Fruit fly (Drosophila melanogaster) S2 (cell line): ENCODE data around the gene CG46456.

Experiments used
- CG8478 ChIP-seq: fragments of >200 bp; optimal IDR thresholded peaks from 2 replicates; lab custom pipeline; 2018
- CTCF ChIP-seq, 2 experiments: fragments of >200 bp; optimal IDR thresholded peaks; 2 replicates each; lab custom pipeline; 2018

- TF ChIP-seq CG8478 (lab: Kevin White, UChicago): no peak
- TF ChIP-seq CTCF (optimal IDR thresholded peaks at IDR 0.05; lab: Kevin White, UChicago): no peak
Measured at dm6 chr3L:5341770-5342318, 13.3 kb downstream of the CG46456 start.
